Worm (Caenorhabditis elegans): ENCODE measurements around the gene clec-218.

clec-218 gene

ce11 chrV:8348959-8349389 is 41.2 kb downstream of the clec-218 start (continued):
- peak; percentile 62 for TF ChIP-seq ztf-4 (tag; optimal IDR thresholded peaks at IDR 0.05)
- no peak for TF ChIP-seq nhr-12 (tag; optimal IDR thresholded peaks at IDR 0.05)
- peak in 1 of 2 experiments; percentile 27 for TF ChIP-seq mdl-1 (tag; optimal IDR thresholded peaks at IDR 0.05)
- peak; percentile 89 for TF ChIP-seq F13H6.1 (tag; optimal IDR thresholded peaks at IDR 0.05)
- peak; percentile 98 for TF ChIP-seq ama-1 (optimal IDR thresholded peaks at IDR 0.05)
- peak; percentile 29 for TF ChIP-seq sem-4 (tag; optimal IDR thresholded peaks at IDR 0.05)
- peak; percentile 13 for TF ChIP-seq ZK546.5 (tag; optimal IDR thresholded peaks at IDR 0.05)
- no peak for TF ChIP-seq C34F6.9 (tag; optimal IDR thresholded peaks at IDR 0.05)
- TF ChIP-seq ztf-11 (tag; optimal IDR thresholded peaks at IDR 0.05): no peak
- peak; percentile 69 for TF ChIP-seq nhr-237 (tag; optimal IDR thresholded peaks at IDR 0.05)
- peak; percentile 47 for TF ChIP-seq mab-5 (tag; optimal IDR thresholded peaks at IDR 0.05)
- no peak for TF ChIP-seq dmd-4 (tag; optimal IDR thresholded peaks at IDR 0.05)
- peak; percentile 64 for TF ChIP-seq nhr-129 (tag; optimal IDR thresholded peaks at IDR 0.05)
- TF ChIP-seq nhr-23 (tag; optimal IDR thresholded peaks at IDR 0.05): no peak
- TF ChIP-seq unc-62 (GFP tag; optimal IDR thresholded peaks at IDR 0.05): peak; percentile 30
- peak; percentile 21 for TF ChIP-seq blmp-1 (tag; optimal IDR thresholded peaks at IDR 0.05; ENCODE audit: insufficient read depth)
- peak; percentile 56 to 82 for TF ChIP-seq lsy-2 (tag; optimal IDR thresholded peaks at IDR 0.05)
- peak; percentile 36 for TF ChIP-seq R02D3.7 (tag; optimal IDR thresholded peaks at IDR 0.05)
- no peak for TF ChIP-seq skn-1 (tag; optimal IDR thresholded peaks at IDR 0.05)
- no peak for TF ChIP-seq nhr-11 (tag; optimal IDR thresholded peaks at IDR 0.05)
- peak; percentile 89 for TF ChIP-seq crh-2 (tag; optimal IDR thresholded peaks at IDR 0.05)
- TF ChIP-seq egl-27 (tag; optimal IDR thresholded peaks at IDR 0.05): peak; percentile 74
- TF ChIP-seq unc-39 (tag; optimal IDR thresholded peaks at IDR 0.05): no peak

- TF ChIP-seq unc-55 (GFP tag; optimal IDR thresholded peaks at IDR 0.05): no peak
- TF ChIP-seq zag-1 (tag; optimal IDR thresholded peaks at IDR 0.05): no peak
- no peak for TF ChIP-seq ceh-16 (tag; optimal IDR thresholded peaks at IDR 0.05)
- TF ChIP-seq nhr-237 (tag; optimal IDR thresholded peaks at IDR 0.05): no peak
- TF ChIP-seq unc-39 (tag; optimal IDR thresholded peaks at IDR 0.05): no peak
- TF ChIP-seq ceh-82 (tag; optimal IDR thresholded peaks at IDR 0.05): no peak
- no peak for TF ChIP-seq nhr-25 (tag; optimal IDR thresholded peaks at IDR 0.05)
- no peak for TF ChIP-seq mab-5 (tag; optimal IDR thresholded peaks at IDR 0.05)
- no peak for TF ChIP-seq nhr-23 (tag; optimal IDR thresholded peaks at IDR 0.05)
- no peak for TF ChIP-seq nhr-77 (tag; optimal IDR thresholded peaks at IDR 0.05)
- TF ChIP-seq unc-62 (GFP tag; optimal IDR thresholded peaks at IDR 0.05): no peak
- no peak for TF ChIP-seq ztf-11 (tag; optimal IDR thresholded peaks at IDR 0.05)
- TF ChIP-seq F13H6.1 (tag; optimal IDR thresholded peaks at IDR 0.05): no peak
- TF ChIP-seq gmeb-1 (tag; optimal IDR thresholded peaks at IDR 0.05): no peak
Measured at ce11 chrV:8349950-8350349, 42.2 kb downstream of the clec-218 start.

- TF ChIP-seq C34F6.9 (tag; optimal IDR thresholded peaks at IDR 0.05): no peak
- TF ChIP-seq sem-4 (tag; optimal IDR thresholded peaks at IDR 0.05): no peak
- TF ChIP-seq fos-1 (tag; optimal IDR thresholded peaks at IDR 0.05): no peak
- TF ChIP-seq Y55F3AM.14 (GFP tag; optimal IDR thresholded peaks at IDR 0.05): no peak
- no peak for TF ChIP-seq nhr-23 (tag; optimal IDR thresholded peaks at IDR 0.05)
- TF ChIP-seq skn-1 (tag; optimal IDR thresholded peaks at IDR 0.05): no peak
- TF ChIP-seq ama-1 (optimal IDR thresholded peaks at IDR 0.05): no peak
- no peak for TF ChIP-seq elt-3 (tag; optimal IDR thresholded peaks at IDR 0.05)
- no peak for TF ChIP-seq lin-13 (GFP tag; optimal IDR thresholded peaks at IDR 0.05)
- no peak for TF ChIP-seq peb-1 (tag; optimal IDR thresholded peaks at IDR 0.05)
- TF ChIP-seq sma-9 (GFP tag; optimal IDR thresholded peaks at IDR 0.05): no peak
- no peak for TF ChIP-seq sma-9 (tag; optimal IDR thresholded peaks at IDR 0.05)
- TF ChIP-seq mab-5 (tag; optimal IDR thresholded peaks at IDR 0.05): no peak
- TF ChIP-seq ZK546.5 (tag; optimal IDR thresholded peaks at IDR 0.05): no peak
- no peak for TF ChIP-seq lsy-2 (tag; optimal IDR thresholded peaks at IDR 0.05)
- TF ChIP-seq mdl-1 (tag; optimal IDR thresholded peaks at IDR 0.05): no peak
- TF ChIP-seq nhr-10 (tag; optimal IDR thresholded peaks at IDR 0.05): no peak
Measured at ce11 chrV:8351371-8351770, 43.6 kb downstream of the clec-218 start, which contains the start of gene srsx-22. Gene srsx-22 (plus strand): TSS chrV:8351671.

Data from whole organism, L2 larva.